Worm (Caenorhabditis elegans) whole organism, mixed stage, embryonic: Measurements from ENCODE around the gene haf-2.
"Not testable (repeated sequence)": the region's sequence is repeated elsewhere in the genome, so short reads cannot be mapped to it uniquely, and the experiment has no call there.

Experiments
- M03D4.4 ChIP-seq: sonication (generic microtip); optimal IDR thresholded peaks from 2 replicates; lab custom pipeline; 2017; ENCODE audit warnings: mild to moderate bottlenecking, missing genetic modification characterization, missing compliant biosample characterization
- bed-3 ChIP-seq: fragments of 200-800 bp; sonication (Bioruptor generic); optimal IDR thresholded peaks from 3 replicates; lab custom pipeline; 2018; ENCODE audit warnings: mild to moderate bottlenecking, missing genetic modification characterization, moderate library complexity, missing compliant biosample characterization
- blmp-1 ChIP-seq: fragments of 150-350 bp; optimal IDR thresholded peaks from 2 replicates; lab custom pipeline; 2014; ENCODE audit warnings: missing biosample characterization, missing genetic modification characterization
- ceh-39 ChIP-seq: fragments of 150-350 bp; optimal IDR thresholded peaks from 2 replicates; lab custom pipeline; 2014; ENCODE audit warnings: missing biosample characterization, missing genetic modification characterization
- ceh-43 ChIP-seq: fragments of 200-800 bp; sonication (Bioruptor generic); optimal IDR thresholded peaks from 2 replicates; lab custom pipeline; 2018; ENCODE audit warnings: mild to moderate bottlenecking, missing genetic modification characterization, moderate library complexity, missing compliant biosample characterization
- ceh-83 ChIP-seq: fragments of 200-800 bp; sonication (Bioruptor generic); optimal IDR thresholded peaks from 2 replicates; lab custom pipeline; 2018; ENCODE audit warnings: mild to moderate bottlenecking, missing genetic modification characterization, missing compliant biosample characterization
- ces-1 ChIP-seq: fragments of 150-350 bp; optimal IDR thresholded peaks from 2 replicates; lab custom pipeline; 2014; ENCODE audit warnings: missing biosample characterization, missing genetic modification reagents, missing genetic modification characterization
- cnd-1 ChIP-seq: fragments of 200-800 bp; sonication (Bioruptor generic); optimal IDR thresholded peaks from 2 replicates; lab custom pipeline; 2018; ENCODE audit warnings: mild to moderate bottlenecking, missing genetic modification characterization, missing compliant biosample characterization
- drap-1 ChIP-seq: fragments of 200-800 bp; sonication (Bioruptor generic); optimal IDR thresholded peaks from 3 replicates; lab custom pipeline; 2018; ENCODE audit warnings: mild to moderate bottlenecking, missing genetic modification characterization, missing compliant biosample characterization
- elt-1 ChIP-seq: sonication (generic microtip); optimal IDR thresholded peaks from 2 replicates; lab custom pipeline; 2017; ENCODE audit warnings: missing genetic modification characterization, mild to moderate bottlenecking, missing compliant biosample characterization, antibody characterized with exemption, moderate library complexity, borderline replicate concordance; ENCODE audit not compliant: insufficient read depth
- elt-3 ChIP-seq: fragments of 150-350 bp; optimal IDR thresholded peaks from 2 replicates; lab custom pipeline; 2014; ENCODE audit warnings: missing biosample characterization, missing genetic modification characterization
- flh-1 ChIP-seq: fragments of 200-800 bp; sonication (Bioruptor generic); optimal IDR thresholded peaks from 2 replicates; lab custom pipeline; 2018; ENCODE audit warnings: mild to moderate bottlenecking, missing genetic modification characterization, moderate library complexity, missing compliant biosample characterization
- ham-2 ChIP-seq: fragments of 200-800 bp; sonication (Bioruptor generic); optimal IDR thresholded peaks from 2 replicates; lab custom pipeline; 2018; ENCODE audit warnings: mild to moderate bottlenecking, missing genetic modification characterization, missing compliant biosample characterization
- hlh-1 ChIP-seq: fragments of 150-350 bp; optimal IDR thresholded peaks from 2 replicates; lab custom pipeline; 2014; ENCODE audit warnings: missing biosample characterization, missing genetic modification reagents, missing genetic modification characterization
- lin-13 ChIP-seq: fragments of 150-350 bp; optimal IDR thresholded peaks from 2 replicates; lab custom pipeline; 2014; ENCODE audit warnings: missing biosample characterization, missing genetic modification characterization
- lin-32 ChIP-seq: fragments of 200-800 bp; sonication (Bioruptor generic); optimal IDR thresholded peaks from 2 replicates; lab custom pipeline; 2018; ENCODE audit warnings: mild to moderate bottlenecking, missing genetic modification characterization, missing compliant biosample characterization
- lsy-2 ChIP-seq: fragments of 150-350 bp; optimal IDR thresholded peaks from 2 replicates; lab custom pipeline; 2014; ENCODE audit warnings: missing biosample characterization, missing genetic modification characterization
- mab-5 ChIP-seq: fragments of 150-350 bp; optimal IDR thresholded peaks from 2 replicates; lab custom pipeline; 2014; ENCODE audit warnings: missing biosample characterization, missing genetic modification characterization
- mep-1 ChIP-seq: fragments of 150-350 bp; optimal IDR thresholded peaks from 2 replicates; lab custom pipeline; 2017; ENCODE audit warnings: missing biosample characterization, missing genetic modification reagents, missing genetic modification characterization, inconsistent platforms
- mls-2 ChIP-seq: sonication (generic microtip); optimal IDR thresholded peaks from 2 replicates; lab custom pipeline; 2016; ENCODE audit warnings: mild to moderate bottlenecking, missing genetic modification characterization, moderate library complexity, missing compliant biosample characterization
- nhr-12 ChIP-seq: fragments of 150-350 bp; optimal IDR thresholded peaks from 2 replicates; lab custom pipeline; 2014; ENCODE audit warnings: missing biosample characterization, missing genetic modification characterization
- nhr-2 ChIP-seq: fragments of 150-350 bp; optimal IDR thresholded peaks from 2 replicates; lab custom pipeline; 2014; ENCODE audit warnings: missing biosample characterization, missing genetic modification characterization
- nhr-237 ChIP-seq: fragments of 150-350 bp; optimal IDR thresholded peaks from 2 replicates; lab custom pipeline; 2014; ENCODE audit warnings: missing biosample characterization, missing genetic modification characterization
- nhr-28 ChIP-seq: fragments of 150-350 bp; optimal IDR thresholded peaks from 2 replicates; lab custom pipeline; 2014; ENCODE audit warnings: missing biosample characterization, missing genetic modification characterization
- nhr-76 ChIP-seq: sonication (generic microtip); optimal IDR thresholded peaks from 2 replicates; lab custom pipeline; 2017; ENCODE audit warnings: missing biosample characterization, missing genetic modification characterization
- pha-4 ChIP-seq: fragments of 150-350 bp; optimal IDR thresholded peaks from 2 replicates; lab custom pipeline; 2018; ENCODE audit warnings: missing biosample characterization, missing genetic modification reagents, missing genetic modification characterization
- sem-2 ChIP-seq: fragments of 200-800 bp; sonication (Bioruptor generic); optimal IDR thresholded peaks from 2 replicates; lab custom pipeline; 2018; ENCODE audit warnings: mild to moderate bottlenecking, missing genetic modification characterization, missing compliant biosample characterization
- snpc-4 ChIP-seq: fragments of 150-350 bp; optimal IDR thresholded peaks from 2 replicates; lab custom pipeline; 2014; ENCODE audit warnings: missing biosample characterization, missing genetic modification characterization
- sptf-1 ChIP-seq: sonication (generic microtip); optimal IDR thresholded peaks from 2 replicates; lab custom pipeline; 2017; ENCODE audit warnings: mild to moderate bottlenecking, missing genetic modification characterization, moderate library complexity, missing compliant biosample characterization
- tbx-8 ChIP-seq: fragments of 200-800 bp; sonication (Bioruptor generic); optimal IDR thresholded peaks from 2 replicates; lab custom pipeline; 2018; ENCODE audit warnings: mild to moderate bottlenecking, missing genetic modification characterization, moderate library complexity, missing compliant biosample characterization
- unc-120 ChIP-seq: sonication (generic microtip); optimal IDR thresholded peaks from 2 replicates; lab custom pipeline; 2017; ENCODE audit warnings: missing genetic modification characterization, missing compliant biosample characterization; ENCODE audit not compliant: poor library complexity, severe bottlenecking
- unc-39 ChIP-seq: fragments of 150-350 bp; optimal IDR thresholded peaks from 2 replicates; lab custom pipeline; 2014; ENCODE audit warnings: missing biosample characterization, missing genetic modification characterization
- unc-62 ChIP-seq: fragments of 150-350 bp; optimal IDR thresholded peaks from 2 replicates; lab custom pipeline; 2014; ENCODE audit warnings: missing biosample characterization, missing genetic modification reagents, missing genetic modification characterization
- zip-8 ChIP-seq: fragments of 150-350 bp; optimal IDR thresholded peaks from 2 replicates; lab custom pipeline; 2014; ENCODE audit warnings: missing biosample characterization, missing genetic modification characterization
- ztf-11 ChIP-seq: fragments of 150-350 bp; optimal IDR thresholded peaks from 2 replicates; lab custom pipeline; 2014; ENCODE audit warnings: missing biosample characterization, missing genetic modification characterization

Gene haf-2

ce11 chrII:7374143-7374542 is 17.9 kb upstream of the haf-2 start, which contains the start of the genes mtch-1 and rpb-4:
Gene mtch-1, minus strand, starts transcription at chrII:7374166.
Gene rpb-4, plus strand, starts transcription at chrII:7374495.
- TF ChIP-seq hlh-1 (tag; lab: Kevin White, UChicago) (peak; percentile 21), nhr-28 (tag; lab: Kevin White, UChicago) (no peak), mep-1 (peak; percentile 58), ces-1 (peak; percentile 3), lsy-2 (tag; lab: Kevin White, UChicago) (peak; percentile 29), mab-5 (tag; lab: Kevin White, UChicago) (no peak)

- not testable (repeated sequence) for TF ChIP-seq lin-32 (GFP tag; lab: Kevin White, UChicago); nhr-2 (tag; lab: Kevin White, UChicago); ceh-83 (GFP tag; lab: Kevin White, UChicago)
Observed at ce11 chrII:7370195-7370594, 14.0 kb upstream of the haf-2 start, which contains the start of gene F43E2.11. Gene F43E2.11, minus strand, starts transcription at chrII:7370295.

ce11 chrII:7368761-7369160 is 12.5 kb upstream of the haf-2 start, which contains the start of gene F43E2.6:
Gene F43E2.6, minus strand, starts transcription at chrII:7368861.
- TF ChIP-seq nhr-28 (tag; lab: Kevin White, UChicago) (no peak), hlh-1 (tag; lab: Kevin White, UChicago) (no peak), flh-1 (GFP tag; lab: Kevin White, UChicago) (no peak), zip-8 (no peak), ztf-11 (tag; lab: Kevin White, UChicago) (no peak), blmp-1 (tag; lab: Kevin White, UChicago) (no peak), bed-3 (GFP tag; lab: Kevin White, UChicago) (no peak), M03D4.4 (no peak), sptf-1 (tag; lab: Kevin White, UChicago) (no peak), nhr-76 (no peak), sem-2 (GFP tag; lab: Kevin White, UChicago) (no peak), drap-1 (GFP tag; lab: Kevin White, UChicago) (no peak), lin-13 (tag; lab: Kevin White, UChicago) (no peak), pha-4 (no peak), unc-120 (no peak), ceh-43 (GFP tag; lab: Kevin White, UChicago) (no peak), nhr-237 (tag; lab: Kevin White, UChicago) (no peak), cnd-1 (no peak), snpc-4 (tag; lab: Kevin White, UChicago) (no peak), nhr-2 (tag; lab: Kevin White, UChicago) (no peak)

- TF ChIP-seq unc-39, result no peak
- no peak for TF ChIP-seq cnd-1
- TF ChIP-seq sptf-1 (tag; lab: Kevin White, UChicago), result no peak
- TF ChIP-seq pha-4, result no peak
- TF ChIP-seq unc-120, result peak; percentile 21
- TF ChIP-seq tbx-8 (GFP tag; lab: Kevin White, UChicago), result no peak
- no peak for TF ChIP-seq snpc-4 (tag; lab: Kevin White, UChicago)
- TF ChIP-seq hlh-1 (tag; lab: Kevin White, UChicago), result peak; percentile 24
- no peak for TF ChIP-seq nhr-76
- no peak for TF ChIP-seq nhr-2 (tag; lab: Kevin White, UChicago)
- no peak for TF ChIP-seq lin-32 (GFP tag; lab: Kevin White, UChicago)
- peak; percentile 46 for TF ChIP-seq ces-1
- no peak for TF ChIP-seq mep-1
- no peak for TF ChIP-seq drap-1 (GFP tag; lab: Kevin White, UChicago)
- no peak for TF ChIP-seq M03D4.4
- TF ChIP-seq bed-3 (GFP tag; lab: Kevin White, UChicago), result no peak
- TF ChIP-seq nhr-237 (tag; lab: Kevin White, UChicago), result no peak
- TF ChIP-seq zip-8, result no peak
- no peak for TF ChIP-seq sem-2 (GFP tag; lab: Kevin White, UChicago)
- TF ChIP-seq flh-1 (GFP tag; lab: Kevin White, UChicago), result no peak
- TF ChIP-seq lsy-2 (tag; lab: Kevin White, UChicago), result no peak
- no peak for TF ChIP-seq nhr-28 (tag; lab: Kevin White, UChicago)
- TF ChIP-seq ceh-43 (GFP tag; lab: Kevin White, UChicago), result no peak
- no peak for TF ChIP-seq nhr-12 (tag; lab: Kevin White, UChicago)
- peak; percentile 65 for TF ChIP-seq ceh-39 (tag; lab: Kevin White, UChicago)
- no peak for TF ChIP-seq mls-2 (tag; lab: Kevin White, UChicago)
- no peak for TF ChIP-seq ceh-83 (GFP tag; lab: Kevin White, UChicago)
- TF ChIP-seq lin-13 (tag; lab: Kevin White, UChicago), result no peak
- TF ChIP-seq elt-3 (tag; lab: Kevin White, UChicago), result no peak
- TF ChIP-seq ham-2, result no peak
- no peak for TF ChIP-seq blmp-1 (tag; lab: Kevin White, UChicago)
- no peak for TF ChIP-seq ztf-11 (tag; lab: Kevin White, UChicago)
- TF ChIP-seq elt-1 (tag; lab: Kevin White, UChicago), result peak; percentile 18
- TF ChIP-seq unc-62 (GFP tag; lab: Kevin White, UChicago), result peak; percentile 82
- no peak for TF ChIP-seq mab-5 (tag; lab: Kevin White, UChicago)
Observed at ce11 chrII:7363990-7364455, 7.8 kb upstream of the haf-2 start, which contains the start of gene msra-1. Gene msra-1, minus strand, starts transcription at chrII:7364040.
